Worm (Caenorhabditis elegans) whole organism, young adult: ENCODE data around the gene C15B12.9.

Experiments
- bed-2 ChIP-seq: fragments of 200-800 bp; sonication (Bioruptor generic); IDR thresholded peaks from 2 replicates; pipeline ENCODE4 v1.3.6; 2022; ENCODE audit warnings: missing genetic modification reagents, missing genetic modification characterization, missing compliant biosample characterization
- cebp-2 ChIP-seq: fragments of 200-800 bp; sonication (Bioruptor generic); IDR thresholded peaks from 2 replicates; pipeline ENCODE4 v1.3.6; 2022; ENCODE audit warnings: missing genetic modification characterization, missing compliant biosample characterization
- hmg-1.2 ChIP-seq: fragments of 200-800 bp; sonication (Bioruptor generic); IDR thresholded peaks from 2 replicates; pipeline ENCODE4 v1.3.6; 2022; ENCODE audit warnings: missing genetic modification reagents, missing genetic modification characterization, missing compliant biosample characterization
- hrde-1 ChIP-seq: sonication (generic microtip); optimal IDR thresholded peaks from 2 replicates; lab custom pipeline; 2016; ENCODE audit warnings: missing genetic modification characterization, mild to moderate bottlenecking, missing compliant biosample characterization, moderate library complexity, missing genotype, missing genetic modification reagents, borderline replicate concordance
- hsf-1 ChIP-seq: fragments of 200-800 bp; sonication (Bioruptor generic); IDR thresholded peaks from 2 replicates; pipeline ENCODE4 v1.3.6; 2022; ENCODE audit warnings: missing genetic modification reagents, missing genetic modification characterization, missing compliant biosample characterization
- lag-1 ChIP-seq: fragments of 200-800 bp; sonication (Bioruptor generic); IDR thresholded peaks from 2 replicates; pipeline ENCODE4 v1.3.6; 2022; ENCODE audit warnings: missing genetic modification reagents, missing genetic modification characterization, missing compliant biosample characterization
- mes-4 ChIP-seq: sonication (generic microtip); optimal IDR thresholded peaks from 2 replicates; lab custom pipeline; 2016; ENCODE audit warnings: missing genotype, missing genetic modification characterization, missing compliant biosample characterization
- mxl-1 ChIP-seq: sonication (generic microtip); optimal IDR thresholded peaks from 2 replicates; lab custom pipeline; 2016; ENCODE audit warnings: missing genetic modification characterization, missing compliant biosample characterization
- snpc-1.1 ChIP-seq: sonication (generic microtip); optimal IDR thresholded peaks from 2 replicates; lab custom pipeline; 2017; ENCODE audit warnings: missing genetic modification characterization, mild to moderate bottlenecking, missing compliant biosample characterization, antibody characterized with exemption, moderate library complexity, missing genotype, missing genetic modification reagents; ENCODE audit not compliant: insufficient read depth
- snpc-3.4 ChIP-seq: sonication (generic microtip); optimal IDR thresholded peaks from 2 replicates; lab custom pipeline; 2017; ENCODE audit warnings: missing genetic modification characterization, mild to moderate bottlenecking, missing compliant biosample characterization, antibody characterized with exemption, moderate library complexity, missing genotype, missing genetic modification reagents
- unc-62 ChIP-seq: fragments of 150-350 bp; optimal IDR thresholded peaks from 2 replicates; lab custom pipeline; 2014; ENCODE audit warnings: missing biosample characterization, missing genetic modification reagents, missing genetic modification characterization
- ztf-26 ChIP-seq: sonication (generic microtip); optimal IDR thresholded peaks from 2 replicates; lab custom pipeline; 2017; ENCODE audit warnings: missing genetic modification characterization, missing compliant biosample characterization

ce11 chrX:6505662-6506061 is 37.1 kb downstream of the C15B12.9 start, which contains the start of gene glr-8:
- TF ChIP-seq mes-4 (tag; lab: Kevin White, UChicago) (no peak), hmg-1.2 (peak; percentile 49; the same call in 1 of the 2 replicates), hrde-1 (tag; lab: Kevin White, UChicago) (no peak), unc-62 (GFP tag; lab: Kevin White, UChicago) (no peak), mxl-1 (tag; lab: Kevin White, UChicago) (no peak), snpc-1.1 (tag; lab: Kevin White, UChicago) (no peak), ztf-26 (tag; lab: Kevin White, UChicago) (no peak), lag-1 (GFP tag; lab: Robert Waterston, UW) (no peak), bed-2 (GFP tag; lab: Robert Waterston, UW) (no peak), snpc-3.4 (tag; lab: Kevin White, UChicago) (no peak), hsf-1 (no peak), cebp-2 (GFP tag; lab: Robert Waterston, UW) (no peak)
